Fruit fly (Drosophila melanogaster) Kc167 (cell line): ENCODE measurements around the gene Itgbn.

Experiments used
- Sin3A ChIP-seq: fragments of >200 bp; optimal IDR thresholded peaks from 2 replicates; lab custom pipeline; 2018; ENCODE audit warnings: missing external identifiers
- h ChIP-seq: fragments of >200 bp; optimal IDR thresholded peaks from 3 replicates; lab custom pipeline; 2018; ENCODE audit warnings: missing external identifiers
- insv ChIP-seq: fragments of >200 bp; optimal IDR thresholded peaks from 3 replicates; lab custom pipeline; 2018; ENCODE audit warnings: missing external identifiers
- psq ChIP-seq: fragments of >200 bp; optimal IDR thresholded peaks from 2 replicates; lab custom pipeline; 2017; ENCODE audit warnings: missing external identifiers
- ttk ChIP-seq: sonication (Bioruptor generic); optimal IDR thresholded peaks from 2 replicates; lab custom pipeline; 2017; ENCODE audit warnings: missing external identifiers

DNA sequence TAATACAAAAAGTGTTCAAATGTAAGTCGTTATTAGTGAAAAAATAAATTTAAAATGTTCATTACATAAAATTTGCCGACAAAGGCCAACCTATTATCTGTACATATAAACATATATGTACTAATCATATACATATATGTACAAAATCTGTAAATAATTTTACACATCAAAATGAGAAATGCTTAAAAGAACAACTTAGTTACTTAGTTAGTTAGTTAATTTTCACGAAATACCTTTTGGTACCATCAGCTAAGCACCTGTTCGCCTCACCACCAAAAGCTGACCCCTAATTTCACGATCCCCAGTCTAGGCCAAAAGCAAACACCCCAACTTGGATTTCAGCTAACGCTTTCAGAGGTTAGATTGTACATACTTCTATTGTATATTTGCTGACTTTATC lies 36.2 kb downstream of the Itgbn start, which contains the start of gene CG9259:
- TF ChIP-seq insv (lab: Kevin White, UChicago) (no peak), ttk (lab: Kevin White, UChicago) (no peak), psq (lab: Kevin White, UChicago) (no peak), Sin3A (lab: Kevin White, UChicago) (no peak), h (lab: Kevin White, UChicago) (no peak)
